Fruit fly (Drosophila melanogaster): ENCODE measurements around the gene CG1239.

CG1239 gene

DNA sequence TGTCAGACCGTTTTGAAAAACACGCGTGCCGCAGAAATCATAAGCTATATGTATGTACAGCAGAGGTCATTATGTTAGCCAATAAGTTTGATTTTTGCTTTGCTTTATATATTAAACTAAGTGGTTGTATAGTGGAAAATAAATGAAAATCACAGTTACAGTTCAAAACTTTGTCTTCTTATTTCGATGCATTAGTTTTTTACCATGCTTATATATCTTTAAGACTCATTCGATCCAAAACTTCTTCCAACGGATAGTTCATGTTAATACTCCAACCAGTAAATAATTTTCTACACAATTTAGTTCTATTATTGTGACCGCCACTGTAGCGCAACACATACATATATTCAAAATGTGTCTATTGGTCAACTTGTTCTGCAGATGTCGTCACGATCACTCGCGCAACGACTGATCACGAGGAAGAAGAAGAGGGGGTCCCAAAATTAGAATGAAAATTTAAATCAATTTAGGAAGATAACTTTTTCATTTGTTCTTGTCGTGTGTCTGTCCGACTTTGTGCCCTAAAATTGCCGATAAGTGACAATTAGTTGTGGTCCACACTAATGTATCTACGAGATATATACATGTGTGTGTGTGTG, 27.7 kb upstream of the CG1239 start (continued):
- TF ChIP-seq pfk (GFP tag; optimal IDR thresholded peaks at IDR 0.05) (no peak), bbx (GFP tag; IDR thresholded peaks at IDR 0.05; ENCODE audit: partially characterized antibody) (no peak), cato (GFP tag; optimal IDR thresholded peaks at IDR 0.05; ENCODE audit: borderline replicate concordance) (peak; percentile 36), cwo (GFP tag; optimal IDR thresholded peaks at IDR 0.05) (peak; percentile 72), cad (GFP tag; optimal IDR thresholded peaks at IDR 0.05) (no peak), CG42726 (GFP tag; IDR thresholded peaks at IDR 0.05; ENCODE audit: partially characterized antibody) (no peak), CG1024 (GFP tag; IDR thresholded peaks at IDR 0.05) (no peak), sr (GFP tag; IDR thresholded peaks at IDR 0.05) (no peak), CG9215 (GFP tag; IDR thresholded peaks at IDR 0.05) (peak; percentile 35; the same call in 1 of the 2 replicates), Atf-2 (GFP tag; optimal IDR thresholded peaks at IDR 0.05) (peak; percentile 43), Dip3 (GFP tag; optimal IDR thresholded peaks at IDR 0.05) (peak; percentile 16), E2f1 (GFP tag; IDR thresholded peaks at IDR 0.05) (peak; percentile 29; the same call in 1 of the 2 replicates), dm (GFP tag; optimal IDR thresholded peaks at IDR 0.05) (no peak), HLH4C (GFP tag; IDR thresholded peaks at IDR 0.05; ENCODE audit: partially characterized antibody) (no peak), Aef1 (GFP tag; IDR thresholded peaks at IDR 0.05) (no peak), Hr78 (GFP tag; optimal IDR thresholded peaks at IDR 0.05) (no peak), p53 (GFP tag; optimal IDR thresholded peaks at IDR 0.05) (no peak), Mad (GFP tag; optimal IDR thresholded peaks at IDR 0.05) (peak; percentile 4), z (GFP tag; IDR thresholded peaks at IDR 0.05) (no peak), caup (GFP tag; optimal IDR thresholded peaks at IDR 0.05; ENCODE audit: severe bottlenecking) (peak; percentile 50), CG12071 (GFP tag; optimal IDR thresholded peaks at IDR 0.05) (no peak), gcm (GFP tag; optimal IDR thresholded peaks at IDR 0.05) (peak; percentile 54), tap (tag; optimal IDR thresholded peaks at IDR 0.05) (no peak), crp (GFP tag; optimal IDR thresholded peaks at IDR 0.05) (no peak), CG18764 (GFP tag; optimal IDR thresholded peaks at IDR 0.05) (no peak), tna (GFP tag; IDR thresholded peaks at IDR 0.05; ENCODE audit: partially characterized antibody) (no peak), Gsc (GFP tag; IDR thresholded peaks at IDR 0.05) (no peak), stwl (tag; optimal IDR thresholded peaks at IDR 0.05) (no peak), dimm (GFP tag; IDR thresholded peaks at IDR 0.05) (no peak), sens-2 (GFP tag; IDR thresholded peaks at IDR 0.05) (no peak), Ets65A (GFP tag) (peak; percentile 90), mld (GFP tag; IDR thresholded peaks at IDR 0.05; ENCODE audit: partially characterized antibody) (no peak), unc-4 (GFP tag; IDR thresholded peaks at IDR 0.05; ENCODE audit: partially characterized antibody) (no peak), CG32767 (GFP tag; IDR thresholded peaks at IDR 0.05) (0 out of 2 replicates have a peak, but pooled peaks have one; percentile 42), Fer2 (tag; optimal IDR thresholded peaks at IDR 0.05) (no peak), ems (GFP tag; optimal IDR thresholded peaks at IDR 0.05) (peak; percentile 48), CG3847 (GFP tag; IDR thresholded peaks at IDR 0.05) (peak; percentile 27; the same call in 1 of the 2 replicates), CG17385 (GFP tag; optimal IDR thresholded peaks at IDR 0.05) (peak; percentile 76), CG13775 (GFP tag; optimal IDR thresholded peaks at IDR 0.05) (peak; percentile 58), Oaz (GFP tag; IDR thresholded peaks at IDR 0.05) (no peak), CG17912 (GFP tag; optimal IDR thresholded peaks at IDR 0.05) (no peak), en (GFP tag; optimal IDR thresholded peaks at IDR 0.05) (no peak), Nf-YA (GFP tag; IDR thresholded peaks at IDR 0.05) (peak; percentile 30; the same call in 1 of the 2 replicates), CG11695 (GFP tag; IDR thresholded peaks at IDR 0.05) (peak; percentile 77), CG12659 (GFP tag; optimal IDR thresholded peaks at IDR 0.05) (peak; percentile 62), CkIIα-i1 (GFP tag; IDR thresholded peaks at IDR 0.05) (no peak), CG4360 (GFP tag; IDR thresholded peaks at IDR 0.05) (no peak), CG11723 (GFP tag; optimal IDR thresholded peaks at IDR 0.05) (peak; percentile 47), lola (GFP tag; optimal IDR thresholded peaks at IDR 0.05) (no peak)
